Fruit fly (Drosophila melanogaster) whole organism, prepupa: ENCODE data around the gene Slc25A46a.

ENCODE experiments used
- CG10631 ChIP-seq: fragments of 200-800 bp; sonication (Bioruptor generic); optimal IDR thresholded peaks from 2 replicates; lab custom pipeline; 2016; ENCODE audit warnings: missing biosample characterization, missing genetic modification characterization
- CG10669 ChIP-seq: fragments of 200-800 bp; sonication (Bioruptor generic); optimal IDR thresholded peaks from 3 replicates; lab custom pipeline; 2018; ENCODE audit warnings: missing biosample characterization, mild to moderate bottlenecking, missing genetic modification characterization, moderate library complexity
- CG11294 ChIP-seq: fragments of 200-800 bp; sonication (Bioruptor generic); IDR thresholded peaks from 2 replicates; pipeline ENCODE4 v1.3.6; 2022; ENCODE audit warnings: missing biosample characterization, missing genetic modification characterization
- CG11902 ChIP-seq: fragments of 200-800 bp; sonication (Bioruptor generic); optimal IDR thresholded peaks from 3 replicates; lab custom pipeline; 2016; ENCODE audit warnings: missing biosample characterization, missing genetic modification characterization
- CG15336 ChIP-seq: fragments of 200-800 bp; sonication (Bioruptor generic); IDR thresholded peaks from 2 replicates; pipeline ENCODE4 v1.3.6; 2022; ENCODE audit warnings: missing biosample characterization, missing genetic modification characterization
- CG1621 ChIP-seq: fragments of 200-800 bp; sonication (Bioruptor generic); optimal IDR thresholded peaks from 3 replicates; lab custom pipeline; 2018; ENCODE audit warnings: missing biosample characterization, mild to moderate bottlenecking, missing genetic modification characterization
- CG16779 ChIP-seq: fragments of 200-800 bp; sonication (Bioruptor generic); optimal IDR thresholded peaks from 3 replicates; lab custom pipeline; 2017; ENCODE audit warnings: missing biosample characterization, mild to moderate bottlenecking, missing genetic modification characterization
- CG3032 ChIP-seq: fragments of 200-800 bp; optimal IDR thresholded peaks from 2 replicates; lab custom pipeline; 2019; ENCODE audit warnings: missing biosample characterization, mild to moderate bottlenecking, missing genetic modification characterization, moderate library complexity
- CG34406 ChIP-seq: fragments of 200-800 bp; sonication (Bioruptor generic); optimal IDR thresholded peaks from 3 replicates; lab custom pipeline; 2016; ENCODE audit warnings: missing biosample characterization, missing genetic modification characterization
- CG3919 ChIP-seq: fragments of 200-800 bp; sonication (Bioruptor generic); optimal IDR thresholded peaks from 3 replicates; lab custom pipeline; 2016; ENCODE audit warnings: missing biosample characterization, missing genetic modification characterization
- CG6163 ChIP-seq: fragments of 200-800 bp; sonication (Bioruptor generic); IDR thresholded peaks from 3 replicates; pipeline ENCODE4 v1.3.6; 2022; ENCODE audit warnings: missing biosample characterization, missing genetic modification characterization
- CG6808 ChIP-seq: fragments of 200-800 bp; sonication (Bioruptor generic); optimal IDR thresholded peaks from 3 replicates; lab custom pipeline; 2017; ENCODE audit warnings: missing biosample characterization, missing genetic modification characterization, mild to moderate bottlenecking, moderate library complexity, missing genetic modification reagents
- Eip78C ChIP-seq: fragments of 200-800 bp; sonication (Bioruptor generic); peaks from one replicate; lab custom pipeline; 2016; ENCODE audit warnings: missing biosample characterization, missing genetic modification characterization
- Ets21C ChIP-seq: fragments of 200-800 bp; sonication (Bioruptor generic); optimal IDR thresholded peaks from 3 replicates; lab custom pipeline; 2016; ENCODE audit warnings: missing biosample characterization, missing genetic modification characterization
- Ets96B ChIP-seq: fragments of 200-800 bp; optimal IDR thresholded peaks from 2 replicates; lab custom pipeline; 2019; ENCODE audit warnings: missing biosample characterization, mild to moderate bottlenecking, missing genetic modification characterization, moderate library complexity
- Met ChIP-seq: fragments of 200-800 bp; sonication (Bioruptor generic); optimal IDR thresholded peaks from 3 replicates; lab custom pipeline; 2016; ENCODE audit warnings: missing biosample characterization, missing genetic modification characterization
- OdsH ChIP-seq: fragments of 200-800 bp; sonication (Bioruptor generic); optimal IDR thresholded peaks from 3 replicates; lab custom pipeline; 2016; ENCODE audit warnings: missing biosample characterization, missing genetic modification characterization
- Smox ChIP-seq: fragments of 200-800 bp; sonication (Bioruptor generic); optimal IDR thresholded peaks from 3 replicates; lab custom pipeline; 2016; ENCODE audit warnings: missing biosample characterization, missing genetic modification characterization
- Sox102F ChIP-seq: fragments of 200-800 bp; sonication (Bioruptor generic); optimal IDR thresholded peaks from 2 replicates; lab custom pipeline; 2016; ENCODE audit warnings: missing biosample characterization, mild to moderate bottlenecking, missing genetic modification characterization
- Sox14 ChIP-seq: fragments of 200-800 bp; sonication (Bioruptor generic); optimal IDR thresholded peaks from 3 replicates; lab custom pipeline; 2016; ENCODE audit warnings: missing biosample characterization, missing genetic modification characterization
- achi ChIP-seq: fragments of 200-800 bp; sonication (Bioruptor generic); optimal IDR thresholded peaks from 3 replicates; lab custom pipeline; 2016; ENCODE audit warnings: missing biosample characterization, missing genetic modification characterization
- acj6 ChIP-seq: fragments of 200-800 bp; sonication (Bioruptor generic); optimal IDR thresholded peaks from 3 replicates; lab custom pipeline; 2016; ENCODE audit warnings: missing biosample characterization, missing genetic modification characterization
- cyc ChIP-seq: fragments of 200-800 bp; sonication (Bioruptor generic); optimal IDR thresholded peaks from 3 replicates; lab custom pipeline; 2016; ENCODE audit warnings: missing biosample characterization, missing genetic modification characterization
- dsx ChIP-seq: fragments of 200-800 bp; optimal IDR thresholded peaks from 3 replicates; lab custom pipeline; 2019; ENCODE audit warnings: missing biosample characterization, mild to moderate bottlenecking, missing genetic modification characterization, moderate library complexity; ENCODE audit not compliant: poor library complexity, severe bottlenecking
- esn ChIP-seq: fragments of 200-800 bp; sonication (Bioruptor generic); optimal IDR thresholded peaks from 2 replicates; lab custom pipeline; 2016; ENCODE audit warnings: missing biosample characterization, mild to moderate bottlenecking, missing genetic modification characterization, moderate library complexity
- fd59A ChIP-seq: fragments of 200-800 bp; sonication (Bioruptor generic); optimal IDR thresholded peaks from 2 replicates; lab custom pipeline; 2017; ENCODE audit warnings: missing biosample characterization, mild to moderate bottlenecking, missing genetic modification characterization, missing genetic modification reagents
- fkh ChIP-seq: fragments of 200-800 bp; sonication (Bioruptor generic); optimal IDR thresholded peaks from 3 replicates; lab custom pipeline; 2017; ENCODE audit warnings: missing biosample characterization, mild to moderate bottlenecking, missing genetic modification characterization, moderate library complexity
- net ChIP-seq: fragments of 200-800 bp; sonication (Bioruptor generic); optimal IDR thresholded peaks from 3 replicates; lab custom pipeline; 2016; ENCODE audit warnings: missing biosample characterization, missing genetic modification characterization
- pdm3 ChIP-seq: fragments of 200-800 bp; sonication (Bioruptor generic); optimal IDR thresholded peaks from 3 replicates; lab custom pipeline; 2016; ENCODE audit warnings: missing biosample characterization, missing genetic modification characterization
- svp ChIP-seq: fragments of 200-800 bp; sonication (Bioruptor generic); peaks from one replicate; lab custom pipeline; 2016; ENCODE audit warnings: missing biosample characterization, missing genetic modification characterization
- topi ChIP-seq: fragments of 200-800 bp; sonication (Bioruptor generic); optimal IDR thresholded peaks from 3 replicates; lab custom pipeline; 2016; ENCODE audit warnings: missing biosample characterization, missing genetic modification characterization

Slc25A46a gene

dm6 chrX:15941527-15941926, 42.0 kb upstream of the Slc25A46a start:
- no peak for TF ChIP-seq OdsH (GFP tag; lab: Kevin White, UChicago)
- no peak for TF ChIP-seq esn
- no peak for TF ChIP-seq CG3032 (tag; lab: Kevin White, UChicago)
- no peak for TF ChIP-seq acj6 (GFP tag; lab: Kevin White, UChicago)
- no peak for TF ChIP-seq Sox14 (GFP tag; lab: Kevin White, UChicago)
- TF ChIP-seq dsx (GFP tag; lab: Kevin White, UChicago): no peak
- no peak for TF ChIP-seq CG11902 (GFP tag; lab: Kevin White, UChicago)
- TF ChIP-seq Eip78C (GFP tag; lab: Kevin White, UChicago): no peak
- TF ChIP-seq CG15336 (GFP tag; lab: Robert Waterston, UW): no peak
- TF ChIP-seq CG3919 (GFP tag; lab: Kevin White, UChicago): no peak

- TF ChIP-seq CG1621 (tag; lab: Kevin White, UChicago): no peak
- TF ChIP-seq CG3919 (GFP tag; lab: Kevin White, UChicago): no peak
- TF ChIP-seq CG10669: no peak
- TF ChIP-seq Ets96B (tag; lab: Kevin White, UChicago): no peak
- TF ChIP-seq esn: no peak
- TF ChIP-seq CG34406 (GFP tag; lab: Kevin White, UChicago): no peak
- TF ChIP-seq Eip78C (GFP tag; lab: Kevin White, UChicago): peak; percentile 28
- no peak for TF ChIP-seq Met (GFP tag; lab: Kevin White, UChicago)
- no peak for TF ChIP-seq net
- TF ChIP-seq, all 60 proteins: peak for 1
These were observed 38.7 kb upstream of the Slc25A46a start, which contains the start of gene Rrp47 for dm6 chrX:15944735-15945323. Gene Rrp47 (plus strand): TSS chrX:15944897.

dm6 chrX:15950056-15950455, 33.5 kb upstream of the Slc25A46a start:
- no peak for TF ChIP-seq acj6 (GFP tag; lab: Kevin White, UChicago)
- no peak for TF ChIP-seq fd59A (GFP tag; lab: Kevin White, UChicago)
- TF ChIP-seq achi (GFP tag; lab: Kevin White, UChicago): no peak
- TF ChIP-seq CG6808: no peak
- no peak for TF ChIP-seq CG6163 (GFP tag; lab: Robert Waterston, UW)
- TF ChIP-seq CG10631 (GFP tag; lab: Kevin White, UChicago): no peak
- TF ChIP-seq CG11294 (GFP tag; lab: Robert Waterston, UW): no peak
- TF ChIP-seq CG11902 (GFP tag; lab: Kevin White, UChicago): no peak
- TF ChIP-seq Smox (GFP tag; lab: Kevin White, UChicago): no peak
- no peak for TF ChIP-seq fkh (GFP tag; lab: Kevin White, UChicago)
- TF ChIP-seq CG15336 (GFP tag; lab: Robert Waterston, UW): no peak
- no peak for TF ChIP-seq pdm3 (GFP tag; lab: Kevin White, UChicago)

dm6 chrX:15969577-15969976, 14.0 kb upstream of the Slc25A46a start:
- no peak for TF ChIP-seq Sox102F
- no peak for TF ChIP-seq CG16779
- TF ChIP-seq fd59A (GFP tag; lab: Kevin White, UChicago): no peak
- TF ChIP-seq cyc (GFP tag; lab: Kevin White, UChicago): no peak
- no peak for TF ChIP-seq topi (GFP tag; lab: Kevin White, UChicago)
- TF ChIP-seq Ets21C: no peak

dm6 chrX:15971574-15971973, 12.0 kb upstream of the Slc25A46a start:
- no peak for TF ChIP-seq net
- TF ChIP-seq svp (GFP tag; lab: Kevin White, UChicago): peak; percentile 3
- TF ChIP-seq, all 60 proteins: peak for 1
